Fruit fly (Drosophila melanogaster) Kc167 (cell line): ENCODE measurements around the gene CG1544.

Source experiments
- Myc ChIP-seq: fragments of >200 bp; optimal IDR thresholded peaks from 2 replicates; lab custom pipeline; 2017; ENCODE audit warnings: missing external identifiers
- Sin3A ChIP-seq: fragments of >200 bp; optimal IDR thresholded peaks from 2 replicates; lab custom pipeline; 2018; ENCODE audit warnings: missing external identifiers
- h ChIP-seq: fragments of >200 bp; optimal IDR thresholded peaks from 3 replicates; lab custom pipeline; 2018; ENCODE audit warnings: missing external identifiers

DNA sequence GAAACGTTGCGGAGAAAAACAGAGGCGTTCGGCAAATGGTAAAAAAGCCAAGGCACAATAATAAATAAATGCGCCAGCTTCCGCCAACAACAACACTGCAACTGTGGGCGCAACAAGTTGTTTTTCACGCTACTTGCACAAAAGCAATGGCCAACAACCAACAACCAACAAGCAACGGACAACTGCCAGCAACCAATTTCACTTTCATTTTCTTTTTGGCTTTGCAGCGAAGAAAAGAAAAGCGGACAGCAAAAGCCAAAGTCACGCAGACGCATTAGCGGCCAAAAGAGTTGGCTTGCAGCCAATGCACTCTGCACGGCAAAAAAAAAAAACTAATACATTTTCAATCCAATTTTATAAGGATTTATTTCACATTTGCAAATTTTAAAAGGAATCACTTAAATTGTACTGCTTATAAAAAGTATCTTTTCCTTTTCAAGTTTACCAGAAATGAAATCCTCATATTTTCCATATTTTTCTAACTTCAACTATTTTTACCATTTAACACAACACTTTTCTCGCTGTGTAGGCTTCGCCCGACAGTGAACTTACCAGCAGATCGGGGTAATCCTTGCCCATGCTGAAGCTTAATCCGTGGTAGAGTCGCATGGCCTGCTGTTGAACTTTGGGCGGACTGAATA lies 54.5 kb downstream of the CG1544 start:
- TF ChIP-seq Myc (no peak), Sin3A (no peak), h (lab: Kevin White, UChicago) (no peak)
